Worm (Caenorhabditis elegans) whole organism, midembryonic: ENCODE results near the gene F26F2.7.

Experiments used
- T22C8.4 ChIP-seq: fragments of 200-800 bp; sonication (Bioruptor generic); IDR thresholded peaks from 2 replicates; pipeline ENCODE4 v1.3.6; 2022; ENCODE audit warnings: missing genetic modification characterization, missing compliant biosample characterization
- flt-1 ChIP-seq: fragments of 200-800 bp; sonication (Bioruptor generic); IDR thresholded peaks from 2 replicates; pipeline ENCODE4 v1.3.6; 2022; ENCODE audit warnings: missing genetic modification characterization, missing compliant biosample characterization
- klf-2 ChIP-seq: fragments of 200-800 bp; sonication (Bioruptor generic); conservative IDR thresholded peaks from 2 replicates; pipeline ENCODE4 v1.3.6; 2022; ENCODE audit warnings: missing genetic modification reagents, missing genetic modification characterization, missing compliant biosample characterization
- med-1 ChIP-seq: sonication (generic microtip); optimal IDR thresholded peaks from 2 replicates; lab custom pipeline; 2017; ENCODE audit warnings: missing genetic modification characterization, mild to moderate bottlenecking, missing compliant biosample characterization, antibody characterized with exemption, missing genetic modification reagents; ENCODE audit not compliant: insufficient read depth
- ref-1 ChIP-seq: fragments of 200-800 bp; sonication (Bioruptor generic); conservative IDR thresholded peaks from 2 replicates; pipeline ENCODE4 v1.3.6; 2022; ENCODE audit warnings: missing genetic modification reagents, missing genetic modification characterization, missing compliant biosample characterization
- ztf-29 ChIP-seq: fragments of 200-800 bp; sonication (Bioruptor generic); IDR thresholded peaks from 2 replicates; pipeline ENCODE4 v1.3.6; 2022; ENCODE audit warnings: missing genetic modification reagents, missing genetic modification characterization, missing compliant biosample characterization

ce11 chrV:20574314-20574713 lies 6.5 kb upstream of the F26F2.7 start, which contains the start of gene clec-263:
- TF ChIP-seq ref-1 (GFP tag; lab: Robert Waterston, UW): no peak
- TF ChIP-seq T22C8.4 (GFP tag; lab: Robert Waterston, UW): no peak
- TF ChIP-seq klf-2 (GFP tag; lab: Robert Waterston, UW): no peak
- no peak for TF ChIP-seq med-1
- no peak for TF ChIP-seq ztf-29 (GFP tag; lab: Robert Waterston, UW)
- no peak for TF ChIP-seq flt-1 (GFP tag; lab: Robert Waterston, UW)
